Fruit fly (Drosophila melanogaster): Measurements from ENCODE around the gene pn.

pn gene

dm6 chrX:2208641-2209241 is 27.7 kb downstream of the pn start (continued):
- TF ChIP-seq CG2202 (tag; optimal IDR thresholded peaks at IDR 0.05) (no peak), bsh (GFP tag; optimal IDR thresholded peaks at IDR 0.05) (peak in 1 of 2 experiments; percentile 2), Xrp1 (GFP tag; IDR thresholded peaks at IDR 0.05) (peak; percentile 14; the same call in 1 of the 2 replicates), Dip2 (GFP tag; IDR thresholded peaks at IDR 0.05) (no peak), dysf (GFP tag; IDR thresholded peaks at IDR 0.05) (peak; percentile 63; the same call in 2 of the 3 replicates), dimm (GFP tag; IDR thresholded peaks at IDR 0.05) (no peak), CG3847 (GFP tag; IDR thresholded peaks at IDR 0.05) (0 out of 2 replicates have a peak, but pooled peaks have one; percentile 30), CG34376 (GFP tag; optimal IDR thresholded peaks at IDR 0.05) (no peak), CG12071 (GFP tag; optimal IDR thresholded peaks at IDR 0.05) (no peak), tgo (GFP tag; IDR thresholded peaks at IDR 0.05) (peak; percentile 19; the same call in 1 of the 3 replicates), CHES-1-like (GFP tag; optimal IDR thresholded peaks at IDR 0.05) (no peak), Asciz (GFP tag; optimal IDR thresholded peaks at IDR 0.05) (no peak), CG15479 (GFP tag; optimal IDR thresholded peaks at IDR 0.05) (no peak), Blimp-1 (GFP tag; optimal IDR thresholded peaks at IDR 0.05) (no peak), lab (GFP tag; optimal IDR thresholded peaks at IDR 0.05) (no peak), sisA (GFP tag; IDR thresholded peaks at IDR 0.05) (no peak), Max (GFP tag; optimal IDR thresholded peaks at IDR 0.05) (no peak), CG11504 (tag; optimal IDR thresholded peaks at IDR 0.05) (peak; percentile 38), CG17912 (GFP tag; optimal IDR thresholded peaks at IDR 0.05) (no peak), dmrt99B (tag; optimal IDR thresholded peaks at IDR 0.05) (peak; percentile 48), dan (GFP tag; IDR thresholded peaks at IDR 0.05) (no peak), Rfx (GFP tag; IDR thresholded peaks at IDR 0.05) (peak; percentile 67), Nf-YA (GFP tag; IDR thresholded peaks at IDR 0.05) (no peak), CG30431 (GFP tag; optimal IDR thresholded peaks at IDR 0.05) (no peak), CG34224 (GFP tag; IDR thresholded peaks at IDR 0.05; ENCODE audit: partially characterized antibody) (no peak), CG42726 (GFP tag; IDR thresholded peaks at IDR 0.05; ENCODE audit: partially characterized antibody) (no peak), grau (tag; optimal IDR thresholded peaks at IDR 0.05) (peak; percentile 16), Gsc (GFP tag; IDR thresholded peaks at IDR 0.05) (no peak), CG4820 (GFP tag; optimal IDR thresholded peaks at IDR 0.05) (no peak), CG8388 (GFP tag; optimal IDR thresholded peaks at IDR 0.05) (no peak), ewg (GFP tag; optimal IDR thresholded peaks at IDR 0.05) (no peak), Sry-β (GFP tag; optimal IDR thresholded peaks at IDR 0.05) (no peak), CG7271 (tag; optimal IDR thresholded peaks at IDR 0.05) (no peak), CG18262 (tag; optimal IDR thresholded peaks at IDR 0.05) (no peak), Optix (GFP tag; IDR thresholded peaks at IDR 0.05) (no peak), CG4328 (GFP tag; optimal IDR thresholded peaks at IDR 0.05) (no peak), ERR (GFP tag; optimal IDR thresholded peaks at IDR 0.05) (no peak), az2 (GFP tag; optimal IDR thresholded peaks at IDR 0.05) (no peak), CG12155 (GFP tag; optimal IDR thresholded peaks at IDR 0.05) (no peak), CG15601 (tag; optimal IDR thresholded peaks at IDR 0.05) (no peak), Neu2 (GFP tag; optimal IDR thresholded peaks at IDR 0.05; ENCODE audit: borderline replicate concordance) (no peak), Atf6 (GFP tag; IDR thresholded peaks at IDR 0.05) (no peak), fd3F (GFP tag; optimal IDR thresholded peaks at IDR 0.05) (no peak), CG32532 (GFP tag; IDR thresholded peaks at IDR 0.05) (no peak), CG11398 (GFP tag; optimal IDR thresholded peaks at IDR 0.05) (no peak), ind (GFP tag; optimal IDR thresholded peaks at IDR 0.05) (no peak), CG8765 (GFP tag; IDR thresholded peaks at IDR 0.05) (no peak), Fer2 (tag; optimal IDR thresholded peaks at IDR 0.05) (no peak), pan (optimal IDR thresholded peaks at IDR 0.05) (no peak), pan (GFP tag; optimal IDR thresholded peaks at IDR 0.05 in 1 of 2, IDR thresholded peaks at IDR 0.05 in 1 of 2) (peak in 1 of 2 experiments; percentile 11)
